Worm (Caenorhabditis elegans) whole organism, L3 larva: ENCODE measurements around the gene W07A12.8.

Source experiments
- ZK546.5 ChIP-seq: sonication (generic microtip); optimal IDR thresholded peaks from 2 replicates; lab custom pipeline; 2017; ENCODE audit warnings: missing biosample characterization, missing genetic modification characterization
- aly-2 ChIP-seq: fragments of 150-350 bp; optimal IDR thresholded peaks from 2 replicates; lab custom pipeline; 2014; ENCODE audit warnings: missing biosample characterization, missing genetic modification characterization
- ama-1 ChIP-seq: fragments of 150-350 bp; optimal IDR thresholded peaks from 2 replicates; lab custom pipeline; 2018
- nhr-12 ChIP-seq: fragments of 150-350 bp; optimal IDR thresholded peaks from 2 replicates; lab custom pipeline; 2014; ENCODE audit warnings: missing biosample characterization, missing genetic modification characterization
- pha-4 ChIP-seq: fragments of 150-350 bp; optimal IDR thresholded peaks from 2 replicates; lab custom pipeline; 2014; ENCODE audit warnings: missing biosample characterization, missing genetic modification reagents, missing genetic modification characterization
- snpc-4 ChIP-seq: fragments of 150-350 bp; optimal IDR thresholded peaks from 2 replicates; lab custom pipeline; 2014; ENCODE audit warnings: missing biosample characterization, missing genetic modification characterization

DNA sequence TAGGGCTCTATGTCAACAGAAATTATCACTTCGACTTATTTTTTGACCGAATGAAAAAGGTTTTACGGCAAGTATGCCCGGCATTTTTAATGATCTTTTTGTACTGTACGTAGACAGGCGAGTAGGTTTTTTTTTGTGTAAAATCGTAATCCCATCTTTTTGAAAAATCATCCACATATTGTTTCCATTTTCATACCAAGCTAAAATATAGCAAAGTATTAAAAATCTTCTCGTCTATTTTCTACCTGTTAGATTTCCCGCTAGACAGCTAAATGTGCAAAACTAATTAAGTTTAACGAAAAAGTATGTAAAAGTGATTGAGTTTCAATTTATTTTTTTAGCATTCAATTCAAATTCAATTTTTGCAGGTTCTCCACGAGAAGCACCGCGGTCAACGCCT, 34.2 kb downstream of the W07A12.8 start, which contains the start of gene C16D2.1:
- no peak for TF ChIP-seq ZK546.5
- no peak for TF ChIP-seq pha-4
- no peak for TF ChIP-seq ama-1 (lab: Kevin White, UChicago)
- TF ChIP-seq snpc-4 (tag; lab: Kevin White, UChicago) = no peak
- TF ChIP-seq nhr-12 = no peak
- no peak for TF ChIP-seq aly-2 (tag; lab: Kevin White, UChicago)
